Worm (Caenorhabditis elegans) whole organism, young adult: ENCODE results near the gene B0303.7.
A peak's percentile ranks its signal among the peaks of the same experiment; 100 is the strongest.

Experiments
- B0035.1 ChIP-seq: sonication (generic microtip); optimal IDR thresholded peaks from 2 replicates; lab custom pipeline; 2016; ENCODE audit warnings: missing genetic modification characterization, mild to moderate bottlenecking, missing compliant biosample characterization, missing genotype, missing genetic modification reagents
- B0261.1 ChIP-seq: sonication (generic microtip); optimal IDR thresholded peaks from 2 replicates; lab custom pipeline; 2016; ENCODE audit warnings: mild to moderate bottlenecking, missing genetic modification characterization, moderate library complexity, missing compliant biosample characterization
- B0336.3 ChIP-seq: fragments of 200-800 bp; sonication (Bioruptor generic); IDR thresholded peaks from 2 replicates; pipeline ENCODE4 v1.3.6; 2022; ENCODE audit warnings: missing genetic modification characterization, missing compliant biosample characterization
- C17E4.6 ChIP-seq: fragments of 200-800 bp; sonication (Bioruptor generic); IDR thresholded peaks from 2 replicates; pipeline ENCODE4 v1.3.6; 2022; ENCODE audit warnings: missing genetic modification reagents, missing genetic modification characterization, missing compliant biosample characterization
- F37B4.10 ChIP-seq: fragments of 200-800 bp; sonication (Bioruptor generic); IDR thresholded peaks from 2 replicates; pipeline ENCODE4 v1.3.6; 2022; ENCODE audit warnings: missing genetic modification characterization, missing compliant biosample characterization
- F39B2.1 ChIP-seq: fragments of 200-800 bp; sonication (Bioruptor generic); IDR thresholded peaks from 2 replicates; pipeline ENCODE4 v1.3.6; 2022; ENCODE audit warnings: missing genetic modification reagents, missing genetic modification characterization, missing compliant biosample characterization
- F49E8.2 ChIP-seq: sonication (generic microtip); optimal IDR thresholded peaks from 3 replicates; lab custom pipeline; 2017; ENCODE audit warnings: missing genetic modification characterization, mild to moderate bottlenecking, missing compliant biosample characterization, antibody characterized with exemption, moderate library complexity; ENCODE audit not compliant: insufficient read depth
- K11D2.4 ChIP-seq: fragments of 200-800 bp; sonication (Bioruptor generic); IDR thresholded peaks from 2 replicates; pipeline ENCODE4 v1.3.6; 2022; ENCODE audit warnings: missing genetic modification reagents, missing genetic modification characterization, missing compliant biosample characterization
- T07F8.4 ChIP-seq: sonication (generic microtip); optimal IDR thresholded peaks from 2 replicates; lab custom pipeline; 2016; ENCODE audit warnings: mild to moderate bottlenecking, missing genetic modification characterization, moderate library complexity, missing compliant biosample characterization
- Y56A3A.18 ChIP-seq: fragments of 200-800 bp; sonication (Bioruptor generic); IDR thresholded peaks from 2 replicates; pipeline ENCODE4 v1.3.6; 2022; ENCODE audit warnings: missing genetic modification reagents, missing genetic modification characterization, missing compliant biosample characterization
- Y79H2A.3 ChIP-seq: fragments of 200-800 bp; sonication (Bioruptor generic); conservative IDR thresholded peaks from 2 replicates; pipeline ENCODE4 v1.3.6; 2022; ENCODE audit warnings: missing genetic modification reagents, missing genetic modification characterization, missing compliant biosample characterization
- aptf-3 ChIP-seq: fragments of 200-800 bp; sonication (Bioruptor generic); IDR thresholded peaks from 2 replicates; pipeline ENCODE4 v1.3.6; 2022; ENCODE audit warnings: missing genetic modification characterization, missing compliant biosample characterization
- atf-7 ChIP-seq: sonication (generic microtip); optimal IDR thresholded peaks from 2 replicates; lab custom pipeline; 2017; ENCODE audit warnings: mild to moderate bottlenecking, missing genetic modification characterization, missing compliant biosample characterization
- attf-6 ChIP-seq: fragments of 200-800 bp; sonication (Bioruptor generic); IDR thresholded peaks from 2 replicates; pipeline ENCODE4 v1.3.6; 2022; ENCODE audit warnings: missing genetic modification reagents, missing genetic modification characterization, missing compliant biosample characterization
- ccch-3 ChIP-seq: fragments of 200-800 bp; sonication (Bioruptor generic); optimal IDR thresholded peaks from 2 replicates; lab custom pipeline; 2018; ENCODE audit warnings: mild to moderate bottlenecking, missing genetic modification characterization, missing compliant biosample characterization
- ceh-27 ChIP-seq: fragments of 200-800 bp; sonication (Bioruptor generic); optimal IDR thresholded peaks from 2 replicates; lab custom pipeline; 2018; ENCODE audit warnings: mild to moderate bottlenecking, missing genetic modification characterization, moderate library complexity, missing compliant biosample characterization
- ceh-40 ChIP-seq: fragments of 200-800 bp; sonication (Bioruptor generic); IDR thresholded peaks from 2 replicates; pipeline ENCODE4 v1.3.6; 2022; ENCODE audit warnings: missing genetic modification characterization, missing compliant biosample characterization
- ceh-79 ChIP-seq: sonication (generic microtip); optimal IDR thresholded peaks from 2 replicates; lab custom pipeline; 2017; ENCODE audit warnings: mild to moderate bottlenecking, missing genetic modification characterization, missing compliant biosample characterization
- ceh-91 ChIP-seq: fragments of 200-800 bp; sonication (Bioruptor generic); IDR thresholded peaks from 2 replicates; pipeline ENCODE4 v1.3.6; 2022; ENCODE audit warnings: missing genetic modification reagents, missing genetic modification characterization, missing compliant biosample characterization
- chd-7 ChIP-seq: sonication (generic microtip); optimal IDR thresholded peaks from 2 replicates; lab custom pipeline; 2016; ENCODE audit warnings: mild to moderate bottlenecking, missing genetic modification characterization, moderate library complexity, missing compliant biosample characterization
- dox-1 ChIP-seq: fragments of 200-800 bp; sonication (Bioruptor generic); IDR thresholded peaks from 2 replicates; pipeline ENCODE4 v1.3.6; 2022; ENCODE audit warnings: missing genetic modification reagents, missing genetic modification characterization, missing compliant biosample characterization
- ekl-4 ChIP-seq: fragments of 200-800 bp; sonication (Bioruptor generic); IDR thresholded peaks from 2 replicates; pipeline ENCODE4 v1.3.6; 2022; ENCODE audit warnings: missing genetic modification reagents, missing genetic modification characterization, missing compliant biosample characterization
- gei-17 ChIP-seq: fragments of 200-800 bp; sonication (Bioruptor generic); optimal IDR thresholded peaks from 2 replicates; lab custom pipeline; 2018; ENCODE audit warnings: mild to moderate bottlenecking, missing genetic modification characterization, missing compliant biosample characterization
- hlh-12 ChIP-seq: sonication (generic microtip); optimal IDR thresholded peaks from 2 replicates; lab custom pipeline; 2016; ENCODE audit warnings: missing genetic modification characterization, missing compliant biosample characterization
- hsf-1 ChIP-seq: fragments of 200-800 bp; sonication (Bioruptor generic); IDR thresholded peaks from 2 replicates; pipeline ENCODE4 v1.3.6; 2022; ENCODE audit warnings: missing genetic modification reagents, missing genetic modification characterization, missing compliant biosample characterization
- lin-35 ChIP-seq, 3 experiments: fragments of 150-350 bp in 2 of 3; sonication (generic microtip) in 1 of 3; optimal IDR thresholded peaks; 2 replicates each; lab custom pipeline; 2014 to 2018; ENCODE audit warnings: missing biosample characterization in 3 of 3, missing genetic modification characterization in 3 of 3, missing genetic modification reagents in 3 of 3
- lir-1 ChIP-seq: fragments of 200-800 bp; sonication (Bioruptor generic); conservative IDR thresholded peaks from 2 replicates; pipeline ENCODE4 v1.3.6; 2022; ENCODE audit warnings: missing genetic modification reagents, missing genetic modification characterization, missing compliant biosample characterization
- lsl-1 ChIP-seq: fragments of 200-800 bp; sonication (Bioruptor generic); optimal IDR thresholded peaks from 2 replicates; lab custom pipeline; 2018; ENCODE audit warnings: mild to moderate bottlenecking, missing genetic modification characterization, moderate library complexity, missing compliant biosample characterization
- lsy-27 ChIP-seq: sonication (generic microtip); optimal IDR thresholded peaks from 2 replicates; lab custom pipeline; 2017; ENCODE audit warnings: missing genetic modification characterization, mild to moderate bottlenecking, missing compliant biosample characterization, antibody characterized with exemption, missing genotype, borderline replicate concordance; ENCODE audit not compliant: insufficient read depth
- madf-10 ChIP-seq: sonication (generic microtip); optimal IDR thresholded peaks from 2 replicates; lab custom pipeline; 2016; ENCODE audit warnings: mild to moderate bottlenecking, missing genetic modification characterization, missing compliant biosample characterization
- madf-3 ChIP-seq: fragments of 200-800 bp; sonication (Bioruptor generic); IDR thresholded peaks from 2 replicates; pipeline ENCODE4 v1.3.6; 2022; ENCODE audit warnings: missing genetic modification reagents, missing genetic modification characterization, missing compliant biosample characterization
- madf-6 ChIP-seq: fragments of 200-800 bp; sonication (Bioruptor generic); IDR thresholded peaks from 2 replicates; pipeline ENCODE4 v1.3.6; 2022; ENCODE audit warnings: missing genetic modification reagents, missing genetic modification characterization, missing compliant biosample characterization
- madf-8 ChIP-seq: fragments of 200-800 bp; sonication (Bioruptor generic); conservative IDR thresholded peaks from 2 replicates; pipeline ENCODE4 v1.3.6; 2022; ENCODE audit warnings: missing genetic modification reagents, missing genetic modification characterization, missing compliant biosample characterization
- mcd-1 ChIP-seq: fragments of 200-800 bp; sonication (Bioruptor generic); IDR thresholded peaks from 2 replicates; pipeline ENCODE4 v1.3.6; 2022; ENCODE audit warnings: missing genetic modification reagents, missing genetic modification characterization, missing compliant biosample characterization
- mel-28 ChIP-seq: sonication (generic microtip); optimal IDR thresholded peaks from 2 replicates; lab custom pipeline; 2016; ENCODE audit warnings: borderline replicate concordance, mild to moderate bottlenecking, missing genetic modification characterization, missing compliant biosample characterization
- mes-4 ChIP-seq: sonication (generic microtip); optimal IDR thresholded peaks from 2 replicates; lab custom pipeline; 2016; ENCODE audit warnings: missing genotype, missing genetic modification characterization, missing compliant biosample characterization
- nfya-2 ChIP-seq: fragments of 200-800 bp; sonication (Bioruptor generic); IDR thresholded peaks from 2 replicates; pipeline ENCODE4 v1.3.6; 2022; ENCODE audit warnings: missing genetic modification reagents, missing genetic modification characterization, missing compliant biosample characterization
- nhr-27 ChIP-seq: fragments of 200-800 bp; sonication (Bioruptor generic); optimal IDR thresholded peaks from 2 replicates; lab custom pipeline; 2018; ENCODE audit warnings: mild to moderate bottlenecking, missing genetic modification characterization, moderate library complexity, missing compliant biosample characterization
- nhr-90 ChIP-seq: sonication (generic microtip); optimal IDR thresholded peaks from 2 replicates; lab custom pipeline; 2016; ENCODE audit warnings: missing genotype, mild to moderate bottlenecking, missing genetic modification characterization, missing compliant biosample characterization
- pbrm-1 ChIP-seq: fragments of 200-800 bp; sonication (Bioruptor generic); IDR thresholded peaks from 2 replicates; pipeline ENCODE4 v1.3.6; 2022; ENCODE audit warnings: missing genetic modification reagents, missing genetic modification characterization, missing compliant biosample characterization
- rpc-1 ChIP-seq, 2 experiments: fragments of 150-350 bp in 1 of 2; sonication (generic microtip) in 1 of 2; optimal IDR thresholded peaks; 2 replicates each; lab custom pipeline; 2014 to 2018; ENCODE audit warnings: missing biosample characterization in 1 of 2, missing genetic modification characterization in 1 of 2, missing genetic modification reagents in 1 of 2, missing genotype in 1 of 2
- snpc-1.1 ChIP-seq: sonication (generic microtip); optimal IDR thresholded peaks from 2 replicates; lab custom pipeline; 2017; ENCODE audit warnings: missing genetic modification characterization, mild to moderate bottlenecking, missing compliant biosample characterization, antibody characterized with exemption, moderate library complexity, missing genotype, missing genetic modification reagents; ENCODE audit not compliant: insufficient read depth
- snpc-3.4 ChIP-seq: sonication (generic microtip); optimal IDR thresholded peaks from 2 replicates; lab custom pipeline; 2017; ENCODE audit warnings: missing genetic modification characterization, mild to moderate bottlenecking, missing compliant biosample characterization, antibody characterized with exemption, moderate library complexity, missing genotype, missing genetic modification reagents
- snpc-4 ChIP-seq, 5 experiments: fragments of 150-350 bp in 1 of 5; sonication (generic microtip) in 4 of 5; optimal IDR thresholded peaks; 2 replicates each; lab custom pipeline; 2014 to 2018; ENCODE audit warnings: missing genetic modification characterization in 5 of 5, missing biosample characterization in 3 of 5, antibody characterized with exemption in 2 of 5, mild to moderate bottlenecking in 2 of 5, missing compliant biosample characterization in 2 of 5, missing genotype in 2 of 5, moderate library complexity in 2 of 5, missing genetic modification reagents in 1 of 5
- tbx-9 ChIP-seq: sonication (generic microtip); optimal IDR thresholded peaks from 2 replicates; lab custom pipeline; 2016; ENCODE audit warnings: borderline replicate concordance, missing genetic modification characterization, inconsistent platforms, missing compliant biosample characterization
- ztf-18 ChIP-seq: sonication (generic microtip); optimal IDR thresholded peaks from 2 replicates; lab custom pipeline; 2016; ENCODE audit warnings: missing genotype, mild to moderate bottlenecking, missing genetic modification characterization, missing compliant biosample characterization

The B0303.7 gene

DNA sequence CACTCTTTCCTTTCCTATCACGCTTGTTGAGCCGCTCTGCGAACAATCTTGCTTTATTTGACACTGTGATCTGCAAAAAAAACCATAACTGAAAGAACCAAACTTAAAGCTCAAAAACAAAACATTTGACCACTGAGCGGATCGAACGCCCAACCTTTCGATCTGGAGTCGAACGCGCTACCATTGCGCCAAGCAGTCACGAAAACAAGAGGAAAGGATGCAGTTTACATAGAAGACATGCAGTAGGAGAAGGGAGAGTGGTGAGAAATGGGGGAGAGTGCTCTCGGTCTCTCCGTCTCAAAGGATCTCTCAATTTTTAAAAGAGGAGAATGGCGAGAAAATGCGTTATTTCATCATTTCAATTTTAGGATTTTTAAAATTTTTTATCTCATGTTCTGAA is 15.1 kb upstream of the B0303.7 start (continued):
- TF ChIP-seq F37B4.10 = no peak
- peak; percentile 66 for TF ChIP-seq madf-6 (GFP tag; lab: Robert Waterston, UW)
- 0 out of 2 replicates have a peak, but pooled peaks have one; percentile 55 for TF ChIP-seq madf-3 (GFP tag; lab: Robert Waterston, UW)
- TF ChIP-seq Y79H2A.3 (GFP tag; lab: Robert Waterston, UW) = peak; percentile 91
- TF ChIP-seq B0261.1 (tag; lab: Kevin White, UChicago) = peak; percentile 95
- TF ChIP-seq aptf-3 (GFP tag; lab: Robert Waterston, UW) = peak; percentile 68; the same call in 1 of the 2 replicates
- TF ChIP-seq hsf-1 = peak; percentile 43; the same call in 1 of the 2 replicates
- peak; percentile 67 for TF ChIP-seq ekl-4 (GFP tag; lab: Robert Waterston, UW)
- no peak for TF ChIP-seq tbx-9 (tag; lab: Kevin White, UChicago)
- no peak for TF ChIP-seq nhr-27
- peak; percentile 69 for TF ChIP-seq hlh-12 (tag; lab: Kevin White, UChicago)
- peak; percentile 70 for TF ChIP-seq madf-10 (tag; lab: Kevin White, UChicago)
- TF ChIP-seq B0336.3 (GFP tag; lab: Robert Waterston, UW) = peak; percentile 62
- peak; percentile 75 for TF ChIP-seq mcd-1 (GFP tag; lab: Robert Waterston, UW)
- TF ChIP-seq F49E8.2 (tag; lab: Kevin White, UChicago) = peak; percentile 65
- 0 out of 2 replicates have a peak, but pooled peaks have one; percentile 33 for TF ChIP-seq ceh-91
- no peak for TF ChIP-seq lsy-27
- peak; percentile 63 for TF ChIP-seq K11D2.4 (GFP tag; lab: Robert Waterston, UW)
- TF ChIP-seq C17E4.6 (GFP tag; lab: Robert Waterston, UW) = no peak
- TF ChIP-seq snpc-4 (GFP tag; optimal IDR thresholded peaks at IDR 0.05; lab: Kevin White, UChicago) = peak; percentile 53
- peak in 2 of 4 experiments; percentile 51 for TF ChIP-seq snpc-4 (tag; optimal IDR thresholded peaks at IDR 0.05; lab: Kevin White, UChicago)
- TF ChIP-seq pbrm-1 (GFP tag; lab: Robert Waterston, UW) = peak; percentile 75
- no peak for TF ChIP-seq nfya-2 (GFP tag; lab: Robert Waterston, UW)
- peak; percentile 76 for TF ChIP-seq ztf-18 (tag; lab: Kevin White, UChicago)
- 0 out of 2 replicates have a peak, but pooled peaks have one; percentile 27 for TF ChIP-seq attf-6
- TF ChIP-seq nhr-90 (tag; lab: Kevin White, UChicago) = peak; percentile 91
- peak; percentile 38 for TF ChIP-seq gei-17 (GFP tag; lab: Kevin White, UChicago)
- peak; percentile 81 for TF ChIP-seq dox-1 (GFP tag; lab: Robert Waterston, UW)
- peak in 1 of 3 experiments; percentile 76 for TF ChIP-seq lin-35 (GFP tag; optimal IDR thresholded peaks at IDR 0.05; lab: Kevin White, UChicago)
- peak; percentile 90 for TF ChIP-seq rpc-1 (optimal IDR thresholded peaks at IDR 0.05; lab: Kevin White, UChicago)
- TF ChIP-seq rpc-1 (tag; optimal IDR thresholded peaks at IDR 0.05; lab: Kevin White, UChicago) = peak; percentile 92
- peak; percentile 44 for TF ChIP-seq snpc-1.1 (tag; lab: Kevin White, UChicago)
- TF ChIP-seq atf-7 = peak; percentile 21
- peak; percentile 52 for TF ChIP-seq mes-4 (tag; lab: Kevin White, UChicago)
- TF ChIP-seq lir-1 (GFP tag; lab: Robert Waterston, UW) = peak; percentile 51; the same call in 1 of the 2 replicates
- peak; percentile 22 for TF ChIP-seq mel-28 (tag; lab: Kevin White, UChicago)
- TF ChIP-seq ceh-27 (GFP tag; lab: Kevin White, UChicago) = peak; percentile 84
- peak; percentile 53 for TF ChIP-seq snpc-3.4 (tag; lab: Kevin White, UChicago)
- TF ChIP-seq madf-8 = peak; percentile 32; the same call in 1 of the 2 replicates
- no peak for TF ChIP-seq ceh-79 (tag; lab: Kevin White, UChicago)
- TF ChIP-seq ceh-40 (GFP tag; lab: Robert Waterston, UW) = peak; percentile 64; the same call in 1 of the 2 replicates
- no peak for TF ChIP-seq F39B2.1 (GFP tag; lab: Robert Waterston, UW)
- TF ChIP-seq T07F8.4 = peak; percentile 65
- peak; percentile 37 for TF ChIP-seq lsl-1 (GFP tag; lab: Kevin White, UChicago)
- TF ChIP-seq ccch-3 (GFP tag; lab: Kevin White, UChicago) = no peak
- peak; percentile 61 for TF ChIP-seq B0035.1 (tag; lab: Kevin White, UChicago)
- TF ChIP-seq chd-7 (tag; lab: Kevin White, UChicago) = peak; percentile 68
- TF ChIP-seq Y56A3A.18 (GFP tag; lab: Robert Waterston, UW) = peak; percentile 82
